Fruit fly (Drosophila melanogaster): Measurements from ENCODE around the gene Apl.
A peak's percentile ranks its signal among the peaks of the same experiment; 100 is the strongest.

Apl gene

dm6 chr3L:16602736-16603144 is 7.8 kb downstream of the Apl start, which contains the start of gene Arts (continued):
- TF ChIP-seq crc (GFP tag; optimal IDR thresholded peaks at IDR 0.05) (no peak), CG4707 (GFP tag; optimal IDR thresholded peaks at IDR 0.05) (no peak), slou (GFP tag; optimal IDR thresholded peaks at IDR 0.05) (no peak), CG10321 (GFP tag; IDR thresholded peaks at IDR 0.05) (no peak), gt (GFP tag; IDR thresholded peaks at IDR 0.05) (no peak), Fer1 (GFP tag; optimal IDR thresholded peaks at IDR 0.05) (peak; percentile 37), CG17361 (GFP tag; IDR thresholded peaks at IDR 0.05) (no peak), gro (GFP tag; optimal IDR thresholded peaks at IDR 0.05) (no peak), seq (GFP tag; IDR thresholded peaks at IDR 0.05) (no peak), CG13123 (GFP tag; optimal IDR thresholded peaks at IDR 0.05) (no peak), CG14014 (GFP tag; IDR thresholded peaks at IDR 0.05) (no peak), Kr (GFP tag; optimal IDR thresholded peaks at IDR 0.05) (no peak), ham (GFP tag; IDR thresholded peaks at IDR 0.05) (no peak), tap (tag; optimal IDR thresholded peaks at IDR 0.05) (no peak), p53 (GFP tag; optimal IDR thresholded peaks at IDR 0.05) (no peak), ems (GFP tag; optimal IDR thresholded peaks at IDR 0.05) (no peak), tgo (GFP tag; IDR thresholded peaks at IDR 0.05) (no peak), CG3838 (GFP tag; optimal IDR thresholded peaks at IDR 0.05) (no peak), Taf1 (GFP tag; IDR thresholded peaks at IDR 0.05) (no peak), Gsc (GFP tag; IDR thresholded peaks at IDR 0.05) (no peak), Ssrp (tag; optimal IDR thresholded peaks at IDR 0.05) (no peak), CG12236 (GFP tag; optimal IDR thresholded peaks at IDR 0.05) (no peak), CG17385 (GFP tag; optimal IDR thresholded peaks at IDR 0.05) (no peak), disco-r (GFP tag; optimal IDR thresholded peaks at IDR 0.05) (no peak), CG8765 (GFP tag; IDR thresholded peaks at IDR 0.05) (no peak), mam (GFP tag; optimal IDR thresholded peaks at IDR 0.05) (no peak), Doc2 (GFP tag; IDR thresholded peaks at IDR 0.05) (no peak), amos (GFP tag; IDR thresholded peaks at IDR 0.05; ENCODE audit: partially characterized antibody) (no peak), ase (GFP tag; IDR thresholded peaks at IDR 0.05) (no peak), CG10959 (GFP tag; IDR thresholded peaks at IDR 0.05) (no peak), CG12942 (GFP tag; optimal IDR thresholded peaks at IDR 0.05) (no peak), CG17802 (tag; optimal IDR thresholded peaks at IDR 0.05) (no peak), abd-A (tag; optimal IDR thresholded peaks at IDR 0.05) (no peak), kah (GFP tag; optimal IDR thresholded peaks at IDR 0.05) (no peak), fd102C (GFP tag; optimal IDR thresholded peaks at IDR 0.05) (no peak), CG2120 (GFP tag; optimal IDR thresholded peaks at IDR 0.05) (peak; percentile 46), Jarid2 (GFP tag; optimal IDR thresholded peaks at IDR 0.05) (no peak), Abd-B (GFP tag; optimal IDR thresholded peaks at IDR 0.05) (peak; percentile 27), pan (optimal IDR thresholded peaks at IDR 0.05) (no peak), pan (GFP tag; optimal IDR thresholded peaks at IDR 0.05 in 1 of 2, IDR thresholded peaks at IDR 0.05 in 1 of 2) (no peak), CG17912 (GFP tag; optimal IDR thresholded peaks at IDR 0.05) (no peak), ken (GFP tag; IDR thresholded peaks at IDR 0.05) (no peak), Fer3 (tag; optimal IDR thresholded peaks at IDR 0.05) (peak; percentile 26), dati (GFP tag; IDR thresholded peaks at IDR 0.05) (no peak), slp2 (GFP tag; optimal IDR thresholded peaks at IDR 0.05) (no peak), CG3163 (GFP tag; optimal IDR thresholded peaks at IDR 0.05) (no peak), zfh1 (GFP tag; IDR thresholded peaks at IDR 0.05) (no peak), stc (GFP tag; IDR thresholded peaks at IDR 0.05) (no peak), CG4404 (GFP tag; IDR thresholded peaks at IDR 0.05) (no peak), chm (GFP tag; IDR thresholded peaks at IDR 0.05) (no peak), CG14667 (GFP tag; IDR thresholded peaks at IDR 0.05) (no peak), dm (GFP tag; optimal IDR thresholded peaks at IDR 0.05) (peak; percentile 71), CG33557 (GFP tag; optimal IDR thresholded peaks at IDR 0.05) (no peak), jing (GFP tag; optimal IDR thresholded peaks at IDR 0.05) (no peak)

Data from whole organism, embryonic.